Fruit fly (Drosophila melanogaster): ENCODE data around the gene CG5282.

- TF ChIP-seq CG8478 (optimal IDR thresholded peaks at IDR 0.05) (no peak), CTCF (optimal IDR thresholded peaks at IDR 0.05) (no peak)
Observed at dm6 chr3L:20397770-20398169, 28.1 kb downstream of the CG5282 start.
